Worm (Caenorhabditis elegans): ENCODE results near the gene K08C7.6.
"Not testable (repeated sequence)": the region's sequence is repeated elsewhere in the genome, so short reads cannot be mapped to it uniquely, and the experiment has no call there.

DNA sequence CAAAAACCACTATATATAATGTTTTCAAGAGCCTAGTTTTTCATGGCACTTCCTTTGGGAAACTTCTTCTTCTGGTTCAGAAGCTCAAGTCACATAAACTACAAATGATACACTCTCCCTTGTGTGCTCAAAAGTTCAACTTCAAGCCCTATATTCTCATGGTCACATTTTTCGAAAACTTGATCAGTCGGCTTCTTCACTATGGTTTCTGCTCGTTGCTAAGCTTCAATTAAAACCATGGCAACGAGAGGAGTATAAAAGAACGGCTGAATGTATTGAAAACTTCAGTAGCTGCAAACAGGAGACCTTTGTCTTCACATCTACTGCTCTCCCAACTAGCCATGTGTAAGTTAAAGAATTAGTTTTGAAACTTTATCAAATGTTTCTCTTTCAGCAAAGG lies 1.6 kb upstream of the K08C7.6 start, which contains the start of gene R102.2:
- not testable (repeated sequence) for TF ChIP-seq cog-1 (tag; optimal IDR thresholded peaks at IDR 0.05); tab-1 (GFP tag; IDR thresholded peaks at IDR 0.05); flt-1 (GFP tag; IDR thresholded peaks at IDR 0.05); ztf-29 (GFP tag; IDR thresholded peaks at IDR 0.05); klf-2 (GFP tag; conservative IDR thresholded peaks at IDR 0.05)
